Fruit fly (Drosophila melanogaster) whole organism, embryonic: ENCODE results near the gene CG3534.

Experiments
- BEAF-32 ChIP-seq: fragments of 200-800 bp; sonication (Bioruptor generic); optimal IDR thresholded peaks from 3 replicates; lab custom pipeline; 2017; ENCODE audit warnings: missing biosample characterization, missing genetic modification characterization, mild to moderate bottlenecking, moderate library complexity, missing genetic modification reagents
- CG10274 ChIP-seq: fragments of 200-800 bp; sonication (Bioruptor generic); optimal IDR thresholded peaks from 3 replicates; lab custom pipeline; 2017; ENCODE audit warnings: missing biosample characterization, mild to moderate bottlenecking, missing genetic modification characterization
- CG10979 ChIP-seq: fragments of 200-800 bp; sonication (Bioruptor generic); optimal IDR thresholded peaks from 2 replicates; lab custom pipeline; 2018; ENCODE audit warnings: missing biosample characterization, mild to moderate bottlenecking, missing genetic modification characterization, moderate library complexity
- CG12071 ChIP-seq: fragments of 200-800 bp; sonication (Bioruptor generic); optimal IDR thresholded peaks from 3 replicates; lab custom pipeline; 2018; ENCODE audit warnings: missing biosample characterization, mild to moderate bottlenecking, missing genetic modification characterization
- CG12659 ChIP-seq: fragments of 200-800 bp; sonication (Bioruptor generic); optimal IDR thresholded peaks from 3 replicates; lab custom pipeline; 2017; ENCODE audit warnings: mild to moderate bottlenecking, missing biosample characterization, missing genetic modification reagents, missing genetic modification characterization
- CG13123 ChIP-seq: fragments of 200-800 bp; sonication (Bioruptor generic); optimal IDR thresholded peaks from 2 replicates; lab custom pipeline; 2016; ENCODE audit warnings: missing biosample characterization, missing genetic modification characterization
- CG14860 ChIP-seq: fragments of 200-800 bp; sonication (Bioruptor generic); IDR thresholded peaks from 3 replicates; pipeline ENCODE4 v1.3.6; 2022; ENCODE audit warnings: missing biosample characterization, missing genetic modification characterization; ENCODE audit not compliant: partially characterized antibody
- CG15073 ChIP-seq: fragments of 200-800 bp; sonication (Bioruptor generic); optimal IDR thresholded peaks from 2 replicates; lab custom pipeline; 2016; ENCODE audit warnings: missing biosample characterization, missing genetic modification characterization
- CG15601 ChIP-seq: fragments of 200-800 bp; sonication (Bioruptor generic); optimal IDR thresholded peaks from 3 replicates; lab custom pipeline; 2019; ENCODE audit warnings: missing biosample characterization, mild to moderate bottlenecking, missing genetic modification characterization, moderate library complexity
- CG17361 ChIP-seq: fragments of 200-800 bp; sonication (Bioruptor generic); IDR thresholded peaks from 3 replicates; pipeline ENCODE4 v1.3.6; 2022; ENCODE audit warnings: missing biosample characterization, missing genetic modification characterization
- CG17385 ChIP-seq: fragments of 200-800 bp; sonication (Bioruptor generic); optimal IDR thresholded peaks from 3 replicates; lab custom pipeline; 2018; ENCODE audit warnings: missing biosample characterization, mild to moderate bottlenecking, missing genetic modification characterization
- CG2120 ChIP-seq: fragments of 200-800 bp; sonication (Bioruptor generic); optimal IDR thresholded peaks from 3 replicates; lab custom pipeline; 2016; ENCODE audit warnings: missing biosample characterization, missing genetic modification characterization
- CG2202 ChIP-seq: fragments of 200-800 bp; sonication (Bioruptor generic); optimal IDR thresholded peaks from 2 replicates; lab custom pipeline; 2018; ENCODE audit warnings: missing biosample characterization, mild to moderate bottlenecking, missing genetic modification characterization
- CG31224 ChIP-seq: fragments of 200-800 bp; sonication (Bioruptor generic); IDR thresholded peaks from 2 replicates; pipeline ENCODE4 v1.3.6; 2022; ENCODE audit warnings: missing biosample characterization, missing genetic modification characterization
- CG42726 ChIP-seq: fragments of 200-800 bp; sonication (Bioruptor generic); IDR thresholded peaks from 2 replicates; pipeline ENCODE4 v1.3.6; 2022; ENCODE audit warnings: missing biosample characterization, missing genetic modification characterization; ENCODE audit not compliant: partially characterized antibody
- CG4282 ChIP-seq: fragments of 200-800 bp; sonication (Bioruptor generic); optimal IDR thresholded peaks from 2 replicates; lab custom pipeline; 2016; ENCODE audit warnings: missing biosample characterization, missing genetic modification characterization
- CG5953 ChIP-seq: fragments of 200-800 bp; sonication (Bioruptor generic); IDR thresholded peaks from 2 replicates; pipeline ENCODE4 v1.3.6; 2022; ENCODE audit warnings: missing biosample characterization, missing genetic modification characterization
- CG6654 ChIP-seq: fragments of 200-800 bp; sonication (Bioruptor generic); optimal IDR thresholded peaks from 2 replicates; lab custom pipeline; 2017; ENCODE audit warnings: missing biosample characterization, mild to moderate bottlenecking, missing genetic modification characterization
- CG7963 ChIP-seq: fragments of 200-800 bp; sonication (Bioruptor generic); IDR thresholded peaks from 3 replicates; pipeline ENCODE4 v1.3.6; 2022; ENCODE audit warnings: missing biosample characterization, missing genetic modification characterization; ENCODE audit not compliant: partially characterized antibody
- CG8089 ChIP-seq: fragments of 200-800 bp; sonication (Bioruptor generic); optimal IDR thresholded peaks from 3 replicates; lab custom pipeline; 2016; ENCODE audit warnings: missing biosample characterization, missing genetic modification characterization
- CG8944 ChIP-seq: fragments of 200-800 bp; sonication (Bioruptor generic); optimal IDR thresholded peaks from 3 replicates; lab custom pipeline; 2016; ENCODE audit warnings: missing biosample characterization, missing genetic modification characterization
- Deaf1 ChIP-seq: fragments of 200-800 bp; optimal IDR thresholded peaks from 3 replicates; lab custom pipeline; 2019; ENCODE audit warnings: missing biosample characterization, mild to moderate bottlenecking, missing genetic modification characterization, moderate library complexity
- Ets65A ChIP-seq: fragments of 200-800 bp; sonication (Bioruptor generic); peaks from one replicate; lab custom pipeline; 2016; ENCODE audit warnings: missing biosample characterization, missing genetic modification characterization
- H2.0 ChIP-seq: fragments of 200-800 bp; sonication (Bioruptor generic); IDR thresholded peaks from 2 replicates; pipeline ENCODE4 v1.3.6; 2022; ENCODE audit warnings: missing biosample characterization, missing genetic modification characterization
- Hr51 ChIP-seq, 2 experiments: fragments of 200-800 bp; sonication (Bioruptor generic); optimal IDR thresholded peaks; 2 replicates in 1 of 2; 3 replicates in 1 of 2; lab custom pipeline; 2016 to 2018; ENCODE audit warnings: missing biosample characterization in 2 of 2, missing genetic modification characterization in 2 of 2, mild to moderate bottlenecking in 1 of 2, moderate library complexity in 1 of 2
- Jarid2 ChIP-seq: fragments of 200-800 bp; sonication (Bioruptor generic); optimal IDR thresholded peaks from 3 replicates; lab custom pipeline; 2017; ENCODE audit warnings: mild to moderate bottlenecking, missing biosample characterization, missing genetic modification reagents, missing genetic modification characterization
- Lhr ChIP-seq: fragments of 200-800 bp; sonication (Bioruptor generic); optimal IDR thresholded peaks from 3 replicates; lab custom pipeline; 2017; ENCODE audit warnings: mild to moderate bottlenecking, missing biosample characterization, missing genetic modification reagents, missing genetic modification characterization
- Optix ChIP-seq: fragments of 200-800 bp; sonication (Bioruptor generic); IDR thresholded peaks from 3 replicates; pipeline ENCODE4 v1.3.6; 2022; ENCODE audit warnings: missing biosample characterization, missing genetic modification characterization
- Poxn ChIP-seq: fragments of 200-800 bp; sonication (Bioruptor generic); IDR thresholded peaks from 2 replicates; pipeline ENCODE4 v1.3.6; 2022; ENCODE audit warnings: missing biosample characterization, missing genetic modification characterization
- Ravus ChIP-seq: fragments of 200-800 bp; sonication (Bioruptor generic); IDR thresholded peaks from 2 replicates; pipeline ENCODE4 v1.3.6; 2022; ENCODE audit warnings: missing biosample characterization, missing genetic modification characterization
- abd-A ChIP-seq: fragments of 200-800 bp; sonication (Bioruptor generic); optimal IDR thresholded peaks from 3 replicates; lab custom pipeline; 2019; ENCODE audit warnings: missing biosample characterization, mild to moderate bottlenecking, missing genetic modification characterization, moderate library complexity
- ase ChIP-seq: fragments of 200-800 bp; sonication (Bioruptor generic); IDR thresholded peaks from 3 replicates; pipeline ENCODE4 v1.3.6; 2022; ENCODE audit warnings: missing biosample characterization, missing genetic modification characterization
- br ChIP-seq: fragments of >200 bp; optimal IDR thresholded peaks from 2 replicates; lab custom pipeline; 2017
- bsh ChIP-seq, 2 experiments: fragments of 200-800 bp; sonication (Bioruptor generic); optimal IDR thresholded peaks; 2 replicates each; lab custom pipeline; 2017 to 2018; ENCODE audit warnings: mild to moderate bottlenecking in 2 of 2, missing biosample characterization in 2 of 2, missing genetic modification characterization in 2 of 2, moderate library complexity in 1 of 2
- cg ChIP-seq: fragments of 200-800 bp; sonication (Bioruptor generic); optimal IDR thresholded peaks from 3 replicates; lab custom pipeline; 2019; ENCODE audit warnings: missing biosample characterization, mild to moderate bottlenecking, missing genetic modification characterization, moderate library complexity
- ems ChIP-seq: fragments of 200-800 bp; sonication (Bioruptor generic); optimal IDR thresholded peaks from 3 replicates; lab custom pipeline; 2016; ENCODE audit warnings: missing biosample characterization, missing genetic modification characterization
- en ChIP-seq: fragments of 200-800 bp; sonication (Bioruptor generic); optimal IDR thresholded peaks from 2 replicates; lab custom pipeline; 2016; ENCODE audit warnings: missing biosample characterization, missing genetic modification characterization
- eve ChIP-seq, 2 experiments: fragments of >200 bp; optimal IDR thresholded peaks; 2 replicates each; lab custom pipeline; 2017; ENCODE audit warnings: missing biosample characterization in 2 of 2, missing genetic modification characterization in 2 of 2
- jigr1 ChIP-seq: fragments of 200-800 bp; sonication (Bioruptor generic); IDR thresholded peaks from 3 replicates; pipeline ENCODE4 v1.3.6; 2022; ENCODE audit warnings: missing biosample characterization, missing genetic modification characterization
- jing ChIP-seq: fragments of 200-800 bp; sonication (Bioruptor generic); optimal IDR thresholded peaks from 2 replicates; lab custom pipeline; 2018; ENCODE audit warnings: missing biosample characterization, mild to moderate bottlenecking, missing genetic modification characterization
- maf-S ChIP-seq: fragments of 200-800 bp; sonication (Bioruptor generic); optimal IDR thresholded peaks from 2 replicates; lab custom pipeline; 2016; ENCODE audit warnings: missing biosample characterization, missing genetic modification characterization
- nmo ChIP-seq: fragments of 200-800 bp; sonication (Bioruptor generic); optimal IDR thresholded peaks from 2 replicates; lab custom pipeline; 2018; ENCODE audit warnings: missing biosample characterization, mild to moderate bottlenecking, missing genetic modification characterization, moderate library complexity
- odd ChIP-seq: fragments of 200-800 bp; sonication (Bioruptor generic); optimal IDR thresholded peaks from 2 replicates; lab custom pipeline; 2017; ENCODE audit warnings: missing biosample characterization, mild to moderate bottlenecking, missing genetic modification characterization
- schlank ChIP-seq: fragments of 200-800 bp; sonication (Bioruptor generic); optimal IDR thresholded peaks from 2 replicates; lab custom pipeline; 2018; ENCODE audit warnings: missing biosample characterization, mild to moderate bottlenecking, missing genetic modification characterization
- scrt ChIP-seq: fragments of 200-800 bp; sonication (Bioruptor generic); optimal IDR thresholded peaks from 2 replicates; lab custom pipeline; 2018; ENCODE audit warnings: missing biosample characterization, mild to moderate bottlenecking, missing genetic modification characterization, moderate library complexity
- sob ChIP-seq: fragments of 200-800 bp; sonication (Bioruptor generic); IDR thresholded peaks from 2 replicates; pipeline ENCODE4 v1.3.6; 2022; ENCODE audit warnings: missing biosample characterization, missing genetic modification characterization
- toy ChIP-seq: fragments of 200-800 bp; sonication (Bioruptor generic); IDR thresholded peaks from 2 replicates; pipeline ENCODE4 v1.3.6; 2022; ENCODE audit warnings: missing biosample characterization, missing genetic modification characterization
- vfl ChIP-seq: fragments of 200-800 bp; sonication (Bioruptor generic); optimal IDR thresholded peaks from 2 replicates; lab custom pipeline; 2016; ENCODE audit warnings: missing biosample characterization, missing genetic modification characterization

Gene CG3534

dm6 chr3R:16986181-16987074 is 9.8 kb upstream of the CG3534 start (continued):
- TF ChIP-seq CG15073 (GFP tag; lab: Kevin White, UChicago) (peak; percentile 12), br (lab: Kevin White, UChicago) (no peak), CG42726 (GFP tag; lab: Robert Waterston, UW) (no peak), bsh (GFP tag; optimal IDR thresholded peaks at IDR 0.05; lab: Kevin White, UChicago) (peak; percentile 62 to 75), abd-A (tag; lab: Kevin White, UChicago) (peak; percentile 45), CG10979 (tag; lab: Kevin White, UChicago) (peak; percentile 57), H2.0 (GFP tag; lab: Robert Waterston, UW) (peak; percentile 96), CG17385 (GFP tag; lab: Kevin White, UChicago) (peak; percentile 89), scrt (peak; percentile 87), CG13123 (GFP tag; lab: Kevin White, UChicago) (peak; percentile 86), nmo (GFP tag; lab: Kevin White, UChicago) (peak; percentile 84), maf-S (GFP tag; lab: Kevin White, UChicago) (peak; percentile 94), CG4282 (GFP tag; lab: Kevin White, UChicago) (peak; percentile 90), schlank (tag; lab: Kevin White, UChicago) (peak; percentile 97), Lhr (GFP tag; lab: Kevin White, UChicago) (peak; percentile 28), Ravus (GFP tag; lab: Robert Waterston, UW) (peak; percentile 83), CG6654 (GFP tag; lab: Kevin White, UChicago) (peak; percentile 52), CG12659 (GFP tag; lab: Kevin White, UChicago) (peak; percentile 94), CG14860 (GFP tag; lab: Robert Waterston, UW) (no peak), cg (GFP tag; lab: Kevin White, UChicago) (peak; percentile 48), CG2120 (GFP tag; lab: Kevin White, UChicago) (peak; percentile 99), Optix (GFP tag; lab: Robert Waterston, UW) (peak; percentile 96; the same call in 2 of the 3 replicates), Poxn (GFP tag; lab: Robert Waterston, UW) (peak; percentile 97), CG10274 (GFP tag; lab: Kevin White, UChicago) (peak; percentile 89), Jarid2 (peak; percentile 70), CG15601 (tag; lab: Kevin White, UChicago) (peak; percentile 42), vfl (GFP tag; lab: Kevin White, UChicago) (peak; percentile 92), CG31224 (GFP tag; lab: Robert Waterston, UW) (peak; percentile 94), odd (GFP tag; lab: Kevin White, UChicago) (peak; percentile 89), sob (peak; percentile 99), en (GFP tag; lab: Kevin White, UChicago) (peak; percentile 81), CG12071 (GFP tag; lab: Kevin White, UChicago) (peak; percentile 93), Hr51 (GFP tag; optimal IDR thresholded peaks at IDR 0.05; lab: Kevin White, UChicago) (peak; percentile 88 to 91), ase (GFP tag; lab: Robert Waterston, UW) (peak; percentile 89; the same call in 2 of the 3 replicates), BEAF-32 (GFP tag; lab: Kevin White, UChicago) (peak; percentile 20), CG8089 (GFP tag; lab: Kevin White, UChicago) (peak; percentile 84), Ets65A (GFP tag; lab: Kevin White, UChicago) (peak; percentile 99), Deaf1 (tag; lab: Kevin White, UChicago) (peak; percentile 72), ems (peak; percentile 86), CG5953 (GFP tag; lab: Robert Waterston, UW) (peak; percentile 92), CG17361 (peak; percentile 63; the same call in 2 of the 3 replicates), jigr1 (GFP tag; lab: Robert Waterston, UW) (peak; percentile 81; the same call in 1 of the 3 replicates), jing (GFP tag; lab: Kevin White, UChicago) (peak; percentile 82), eve (GFP tag; optimal IDR thresholded peaks at IDR 0.05; lab: Kevin White, UChicago) (peak in 1 of 2 experiments; percentile 83), CG7963 (GFP tag; lab: Robert Waterston, UW) (no peak), CG2202 (no peak), toy (GFP tag; lab: Robert Waterston, UW) (peak; percentile 94), CG8944 (GFP tag; lab: Kevin White, UChicago) (peak; percentile 81)
